Worm (Caenorhabditis elegans) whole organism, midembryonic: ENCODE measurements around the gene osta-3.

Experiments used
- T22C8.4 ChIP-seq: fragments of 200-800 bp; sonication (Bioruptor generic); IDR thresholded peaks from 2 replicates; pipeline ENCODE4 v1.3.6; 2022; ENCODE audit warnings: missing genetic modification characterization, missing compliant biosample characterization
- cog-1 ChIP-seq: sonication (generic microtip); optimal IDR thresholded peaks from 2 replicates; lab custom pipeline; 2016; ENCODE audit warnings: missing genetic modification characterization, missing compliant biosample characterization
- flt-1 ChIP-seq: fragments of 200-800 bp; sonication (Bioruptor generic); IDR thresholded peaks from 2 replicates; pipeline ENCODE4 v1.3.6; 2022; ENCODE audit warnings: missing genetic modification characterization, missing compliant biosample characterization
- klf-2 ChIP-seq: fragments of 200-800 bp; sonication (Bioruptor generic); conservative IDR thresholded peaks from 2 replicates; pipeline ENCODE4 v1.3.6; 2022; ENCODE audit warnings: missing genetic modification reagents, missing genetic modification characterization, missing compliant biosample characterization
- ref-1 ChIP-seq: fragments of 200-800 bp; sonication (Bioruptor generic); conservative IDR thresholded peaks from 2 replicates; pipeline ENCODE4 v1.3.6; 2022; ENCODE audit warnings: missing genetic modification reagents, missing genetic modification characterization, missing compliant biosample characterization
- tab-1 ChIP-seq: fragments of 200-800 bp; sonication (Bioruptor generic); IDR thresholded peaks from 2 replicates; pipeline ENCODE4 v1.3.6; 2022; ENCODE audit warnings: missing genetic modification characterization, missing compliant biosample characterization
- ztf-23 ChIP-seq: fragments of 200-800 bp; sonication (Bioruptor generic); IDR thresholded peaks from 2 replicates; pipeline ENCODE4 v1.3.6; 2022; ENCODE audit warnings: missing genetic modification reagents, missing genetic modification characterization, missing compliant biosample characterization

DNA sequence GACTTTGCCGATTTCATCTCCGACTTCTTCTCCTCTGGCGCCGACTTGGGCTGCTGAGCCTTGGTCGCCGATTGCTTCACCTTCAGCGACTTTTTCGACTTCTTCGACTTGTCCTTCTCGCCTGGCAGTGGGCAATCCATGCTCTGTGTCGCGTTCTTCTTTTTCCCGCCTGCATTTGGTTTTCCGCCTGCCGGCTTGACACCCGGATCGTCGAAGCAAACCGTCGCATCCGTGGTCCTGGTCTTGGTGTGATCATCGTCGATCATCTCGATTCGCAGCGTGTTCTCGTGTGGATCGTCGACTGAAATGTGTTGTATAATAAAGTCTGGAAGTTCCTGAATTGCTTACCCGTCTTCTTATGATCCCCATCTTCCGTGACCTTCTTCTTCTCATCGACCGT lies 40.2 kb upstream of the osta-3 start:
- TF ChIP-seq flt-1 = no peak
- no peak for TF ChIP-seq ztf-23 (GFP tag; lab: Robert Waterston, UW)
- TF ChIP-seq klf-2 (GFP tag; lab: Robert Waterston, UW) = no peak
- TF ChIP-seq cog-1 (tag; lab: Kevin White, UChicago) = no peak
- TF ChIP-seq T22C8.4 (GFP tag; lab: Robert Waterston, UW) = no peak
- no peak for TF ChIP-seq tab-1 (GFP tag; lab: Robert Waterston, UW)
- TF ChIP-seq ref-1 (GFP tag; lab: Robert Waterston, UW) = no peak
